Worm (Caenorhabditis elegans): Measurements from ENCODE around the gene C48B4.7.

Gene C48B4.7

DNA sequence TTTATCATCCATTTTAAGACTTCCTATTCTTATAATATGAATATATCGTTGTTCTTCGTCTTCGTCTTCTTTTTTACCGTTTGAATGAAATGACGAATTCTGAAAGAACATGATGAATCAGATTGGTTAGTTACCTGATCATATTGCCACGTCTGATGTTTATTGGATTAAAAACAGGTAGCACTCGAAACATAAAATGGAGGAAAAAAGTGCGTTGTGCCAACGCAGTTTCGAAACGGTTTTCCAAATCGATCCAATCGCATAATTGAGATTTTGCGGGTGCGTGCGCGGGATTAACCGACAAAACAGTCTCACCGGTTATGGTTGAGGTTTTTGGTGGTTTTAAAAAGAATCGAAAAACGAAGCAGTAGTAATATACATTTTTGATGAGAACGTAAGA, 36.3 kb upstream of the C48B4.7 start, which contains the start of gene rom-2:
Gene rom-2 (minus strand): TSS at position 101 of the 400 bp plus-strand sequence.
- TF ChIP-seq nhr-6 (tag; optimal IDR thresholded peaks at IDR 0.05) (no peak), F44E2.7 (GFP tag; IDR thresholded peaks at IDR 0.05) (no peak), ztf-7 (tag; optimal IDR thresholded peaks at IDR 0.05) (no peak), zag-1 (tag; optimal IDR thresholded peaks at IDR 0.05) (no peak), F10B5.3 (tag; optimal IDR thresholded peaks at IDR 0.05) (no peak), nhr-25 (tag; optimal IDR thresholded peaks at IDR 0.05; ENCODE audit: borderline replicate concordance, insufficient read depth) (no peak), hif-1 (tag; optimal IDR thresholded peaks at IDR 0.05) (no peak), T26A8.4 (GFP tag; IDR thresholded peaks at IDR 0.05) (no peak), madf-9 (GFP tag; conservative IDR thresholded peaks at IDR 0.05) (no peak), sdz-12 (GFP tag; optimal IDR thresholded peaks at IDR 0.05) (no peak)

DNA sequence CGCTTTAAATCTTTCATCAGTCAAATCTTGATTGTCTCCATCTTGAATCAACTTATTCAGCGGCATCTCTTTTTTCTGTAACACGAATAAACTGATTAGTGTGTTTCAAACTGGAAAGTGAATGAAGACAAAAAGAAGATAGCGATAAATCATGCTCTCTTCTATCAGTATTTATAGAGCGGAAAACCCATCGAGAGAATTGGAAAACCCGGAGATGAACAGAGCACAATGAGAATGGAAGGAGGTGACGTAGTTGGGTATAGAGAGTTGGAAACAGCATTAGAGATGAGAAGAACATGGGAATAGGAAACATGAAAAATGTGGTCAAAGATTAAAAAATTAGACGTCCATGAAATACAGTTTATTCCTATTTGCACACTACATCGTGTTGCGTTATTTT, 32.9 kb upstream of the C48B4.7 start, which contains the start of gene acox-1.5:
Gene acox-1.5 (minus strand): TSS at position 75 of the 400 bp plus-strand sequence.
- TF ChIP-seq dve-1 (tag; optimal IDR thresholded peaks at IDR 0.05; ENCODE audit: insufficient read depth) (peak; percentile 22), spr-3 (GFP tag; optimal IDR thresholded peaks at IDR 0.05) (no peak), nhr-102 (tag; optimal IDR thresholded peaks at IDR 0.05) (no peak), ceh-62 (tag; optimal IDR thresholded peaks at IDR 0.05) (no peak), nhr-77 (tag; optimal IDR thresholded peaks at IDR 0.05) (peak; percentile 56), Y105C5A.15 (GFP tag; IDR thresholded peaks at IDR 0.05) (no peak), ztf-7 (tag; optimal IDR thresholded peaks at IDR 0.05) (no peak), unc-62 (GFP tag; optimal IDR thresholded peaks at IDR 0.05 in 1 of 2) (peak in 1 of 2 experiments; percentile 16), unc-62 (tag; optimal IDR thresholded peaks at IDR 0.05) (no peak), nhr-28 (tag; optimal IDR thresholded peaks at IDR 0.05) (peak; percentile 55), pqm-1 (tag; optimal IDR thresholded peaks at IDR 0.05) (peak; percentile 77), aha-1 (tag) (peak; percentile 19), gei-8 (GFP tag; optimal IDR thresholded peaks at IDR 0.05) (no peak), dmd-6 (GFP tag; IDR thresholded peaks at IDR 0.05) (peak; percentile 62), hlh-11 (tag; optimal IDR thresholded peaks at IDR 0.05) (peak; percentile 34)

DNA sequence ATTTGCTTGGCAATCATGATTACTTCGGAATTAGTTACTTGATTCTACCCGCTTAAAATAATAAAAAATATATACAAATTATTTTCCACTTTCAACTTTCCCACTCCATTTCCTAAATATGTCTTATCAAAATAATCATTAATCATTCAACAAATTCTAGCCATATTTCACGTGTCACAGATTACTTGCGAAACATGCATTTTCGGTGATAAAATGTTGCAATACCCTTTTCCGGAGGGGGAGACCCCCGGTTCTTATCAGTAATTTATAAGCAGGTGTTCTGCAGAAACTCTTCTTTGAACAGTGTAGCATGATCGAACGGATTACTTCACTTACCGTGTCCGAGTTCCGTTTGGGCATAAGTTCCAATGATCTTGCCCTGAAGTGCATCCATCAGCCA, 31.0 kb upstream of the C48B4.7 start:
- TF ChIP-seq hlh-11 (tag; optimal IDR thresholded peaks at IDR 0.05), result peak; percentile 66
- TF ChIP-seq nhr-77 (tag; optimal IDR thresholded peaks at IDR 0.05), result peak; percentile 64
- peak; percentile 34 for TF ChIP-seq dve-1 (tag; optimal IDR thresholded peaks at IDR 0.05; ENCODE audit: insufficient read depth)
- TF ChIP-seq hmg-1.1 (GFP tag; IDR thresholded peaks at IDR 0.05), result no peak
- no peak for TF ChIP-seq R02D3.7 (tag; optimal IDR thresholded peaks at IDR 0.05)
- peak in 1 of 2 experiments; percentile 61 for TF ChIP-seq mdl-1 (tag; optimal IDR thresholded peaks at IDR 0.05)
- no peak for TF ChIP-seq spr-3 (GFP tag; optimal IDR thresholded peaks at IDR 0.05)
- TF ChIP-seq lin-1 (GFP tag; IDR thresholded peaks at IDR 0.05), result peak; percentile 83; the same call in 1 of the 2 replicates
- no peak for TF ChIP-seq daf-19 (GFP tag; conservative IDR thresholded peaks at IDR 0.05)
- peak; percentile 79 for TF ChIP-seq nhr-28 (tag; optimal IDR thresholded peaks at IDR 0.05)
- TF ChIP-seq daf-16 (GFP tag; optimal IDR thresholded peaks at IDR 0.05), result no peak
- peak; percentile 46 for TF ChIP-seq daf-16 (tag; optimal IDR thresholded peaks at IDR 0.05)
- no peak for TF ChIP-seq nhr-6 (tag; optimal IDR thresholded peaks at IDR 0.05)
- no peak for TF ChIP-seq unc-130 (GFP tag; optimal IDR thresholded peaks at IDR 0.05)
- TF ChIP-seq dmd-6 (GFP tag; IDR thresholded peaks at IDR 0.05), result peak; percentile 90
- TF ChIP-seq tra-1 (GFP tag; IDR thresholded peaks at IDR 0.05), result peak; percentile 59
- TF ChIP-seq pqm-1 (tag; optimal IDR thresholded peaks at IDR 0.05), result peak; percentile 71

- no peak for TF ChIP-seq F44E2.7 (GFP tag; IDR thresholded peaks at IDR 0.05)
- no peak for TF ChIP-seq lin-1 (GFP tag; IDR thresholded peaks at IDR 0.05)
- TF ChIP-seq lin-29 (GFP tag; IDR thresholded peaks at IDR 0.05), result no peak
- TF ChIP-seq ces-1 (GFP tag; optimal IDR thresholded peaks at IDR 0.05), result peak; percentile 46
- TF ChIP-seq nhr-42 (GFP tag; IDR thresholded peaks at IDR 0.05), result no peak
- no peak for TF ChIP-seq ama-1 (optimal IDR thresholded peaks at IDR 0.05)
- TF ChIP-seq tra-1 (GFP tag; IDR thresholded peaks at IDR 0.05), result no peak
- TF ChIP-seq F37D6.2 (tag; optimal IDR thresholded peaks at IDR 0.05), result no peak
- peak; percentile 16 for TF ChIP-seq fkh-10 (GFP tag; optimal IDR thresholded peaks at IDR 0.05)
- no peak for TF ChIP-seq zip-11 (GFP tag; IDR thresholded peaks at IDR 0.05)
- TF ChIP-seq nhr-76 (tag; optimal IDR thresholded peaks at IDR 0.05), result no peak
- TF ChIP-seq nhr-11 (tag; optimal IDR thresholded peaks at IDR 0.05), result no peak
- TF ChIP-seq D1046.2 (GFP tag; IDR thresholded peaks at IDR 0.05), result no peak
- TF ChIP-seq spr-3 (GFP tag; optimal IDR thresholded peaks at IDR 0.05), result no peak
- no peak for TF ChIP-seq lir-3 (tag; optimal IDR thresholded peaks at IDR 0.05)
- no peak for TF ChIP-seq dmd-6 (GFP tag; IDR thresholded peaks at IDR 0.05)
- TF ChIP-seq lsy-2 (tag; optimal IDR thresholded peaks at IDR 0.05), result peak in 1 of 2 experiments; percentile 21
- TF ChIP-seq nhr-102 (tag; optimal IDR thresholded peaks at IDR 0.05), result no peak
- TF ChIP-seq nhr-77 (tag; optimal IDR thresholded peaks at IDR 0.05), result no peak
- TF ChIP-seq cey-2 (tag; optimal IDR thresholded peaks at IDR 0.05; ENCODE audit: borderline replicate concordance, insufficient read depth), result no peak
- no peak for TF ChIP-seq T26A8.4 (GFP tag; IDR thresholded peaks at IDR 0.05)
- no peak for TF ChIP-seq pqm-1 (tag; optimal IDR thresholded peaks at IDR 0.05)
These were observed 26.1 kb upstream of the C48B4.7 start for ce11 chrIII:9585314-9585713.

Measured in whole organism, L4 larva.